Fruit fly (Drosophila melanogaster) whole organism, embryonic: ENCODE results near the gene shd.

ENCODE experiments used
- CG11085 ChIP-seq: fragments of 200-800 bp; sonication (Bioruptor generic); IDR thresholded peaks from 2 replicates; pipeline ENCODE4 v1.3.6; 2022; ENCODE audit warnings: missing biosample characterization, missing genetic modification characterization
- CG11093 ChIP-seq: fragments of 200-800 bp; sonication (Bioruptor generic); IDR thresholded peaks from 3 replicates; pipeline ENCODE4 v1.3.6; 2022; ENCODE audit warnings: missing biosample characterization, missing genetic modification characterization
- CG11398 ChIP-seq: fragments of 200-800 bp; sonication (Bioruptor generic); optimal IDR thresholded peaks from 2 replicates; lab custom pipeline; 2016; ENCODE audit warnings: missing biosample characterization, missing genetic modification characterization
- CG12659 ChIP-seq: fragments of 200-800 bp; sonication (Bioruptor generic); optimal IDR thresholded peaks from 3 replicates; lab custom pipeline; 2017; ENCODE audit warnings: mild to moderate bottlenecking, missing biosample characterization, missing genetic modification reagents, missing genetic modification characterization
- CG14710 ChIP-seq: fragments of 200-800 bp; sonication (Bioruptor generic); optimal IDR thresholded peaks from 3 replicates; lab custom pipeline; 2019; ENCODE audit warnings: missing biosample characterization, mild to moderate bottlenecking, missing genetic modification characterization, moderate library complexity
- CG14860 ChIP-seq: fragments of 200-800 bp; sonication (Bioruptor generic); IDR thresholded peaks from 3 replicates; pipeline ENCODE4 v1.3.6; 2022; ENCODE audit warnings: missing biosample characterization, missing genetic modification characterization; ENCODE audit not compliant: partially characterized antibody
- CG15269 ChIP-seq: fragments of 200-800 bp; sonication (Bioruptor generic); optimal IDR thresholded peaks from 2 replicates; lab custom pipeline; 2018; ENCODE audit warnings: missing biosample characterization, mild to moderate bottlenecking, missing genetic modification characterization, moderate library complexity
- CG15479 ChIP-seq: fragments of 200-800 bp; sonication (Bioruptor generic); optimal IDR thresholded peaks from 3 replicates; lab custom pipeline; 2019; ENCODE audit warnings: missing biosample characterization, mild to moderate bottlenecking, missing genetic modification characterization, moderate library complexity
- CG17359 ChIP-seq: fragments of 200-800 bp; sonication (Bioruptor generic); optimal IDR thresholded peaks from 3 replicates; lab custom pipeline; 2018; ENCODE audit warnings: missing biosample characterization, mild to moderate bottlenecking, missing genetic modification characterization, moderate library complexity
- CG17829 ChIP-seq: fragments of 200-800 bp; optimal IDR thresholded peaks from 2 replicates; lab custom pipeline; 2019; ENCODE audit warnings: missing biosample characterization, mild to moderate bottlenecking, missing genetic modification characterization, moderate library complexity
- CG18599 ChIP-seq: fragments of 200-800 bp; sonication (Bioruptor generic); optimal IDR thresholded peaks from 3 replicates; lab custom pipeline; 2017; ENCODE audit warnings: missing biosample characterization, missing genetic modification characterization, mild to moderate bottlenecking, moderate library complexity, missing genetic modification reagents
- CG18619 ChIP-seq: fragments of 200-800 bp; sonication (Bioruptor generic); optimal IDR thresholded peaks from 3 replicates; lab custom pipeline; 2017; ENCODE audit warnings: missing biosample characterization, mild to moderate bottlenecking, missing genetic modification characterization
- CG2199 ChIP-seq: fragments of 200-800 bp; sonication (Bioruptor generic); IDR thresholded peaks from 3 replicates; pipeline ENCODE4 v1.3.6; 2022; ENCODE audit warnings: missing biosample characterization, missing genetic modification characterization
- CG33213 ChIP-seq: fragments of 200-800 bp; sonication (Bioruptor generic); optimal IDR thresholded peaks from 3 replicates; lab custom pipeline; 2016; ENCODE audit warnings: missing biosample characterization, missing genetic modification characterization
- CG3847 ChIP-seq: fragments of 200-800 bp; sonication (Bioruptor generic); IDR thresholded peaks from 2 replicates; pipeline ENCODE4 v1.3.6; 2022; ENCODE audit warnings: missing biosample characterization, missing genetic modification characterization
- CG6175 ChIP-seq: fragments of 200-800 bp; sonication (Bioruptor generic); IDR thresholded peaks from 3 replicates; pipeline ENCODE4 v1.3.6; 2022; ENCODE audit warnings: missing biosample characterization, missing genetic modification characterization
- CG6791 ChIP-seq: fragments of 200-800 bp; sonication (Bioruptor generic); IDR thresholded peaks from 3 replicates; pipeline ENCODE4 v1.3.6; 2022; ENCODE audit warnings: missing biosample characterization, missing genetic modification characterization; ENCODE audit not compliant: partially characterized antibody
- CG7839 ChIP-seq: fragments of 200-800 bp; sonication (Bioruptor generic); optimal IDR thresholded peaks from 3 replicates; lab custom pipeline; 2018; ENCODE audit warnings: missing biosample characterization, mild to moderate bottlenecking, missing genetic modification characterization, moderate library complexity
- CG9727 ChIP-seq: fragments of 200-800 bp; sonication (Bioruptor generic); optimal IDR thresholded peaks from 3 replicates; lab custom pipeline; 2017; ENCODE audit warnings: missing biosample characterization, mild to moderate bottlenecking, missing genetic modification characterization
- CG9876 ChIP-seq: fragments of 200-800 bp; sonication (Bioruptor generic); optimal IDR thresholded peaks from 2 replicates; lab custom pipeline; 2016; ENCODE audit warnings: missing biosample characterization, missing genetic modification characterization
- Dip2 ChIP-seq: fragments of 200-800 bp; sonication (Bioruptor generic); IDR thresholded peaks from 2 replicates; pipeline ENCODE4 v1.3.6; 2022; ENCODE audit warnings: missing biosample characterization, missing genetic modification characterization
- E2f2 ChIP-seq: fragments of 200-800 bp; sonication (Bioruptor generic); IDR thresholded peaks from 2 replicates; pipeline ENCODE4 v1.3.6; 2022; ENCODE audit warnings: missing biosample characterization, missing genetic modification characterization
- Fer1 ChIP-seq: fragments of 200-800 bp; sonication (Bioruptor generic); optimal IDR thresholded peaks from 2 replicates; lab custom pipeline; 2017; ENCODE audit warnings: missing biosample characterization, mild to moderate bottlenecking, missing genetic modification characterization
- H2.0 ChIP-seq: fragments of 200-800 bp; sonication (Bioruptor generic); IDR thresholded peaks from 2 replicates; pipeline ENCODE4 v1.3.6; 2022; ENCODE audit warnings: missing biosample characterization, missing genetic modification characterization
- HHEX ChIP-seq: fragments of 200-800 bp; sonication (Bioruptor generic); optimal IDR thresholded peaks from 3 replicates; lab custom pipeline; 2017; ENCODE audit warnings: missing biosample characterization, mild to moderate bottlenecking, missing genetic modification characterization, missing genetic modification reagents
- Hr78 ChIP-seq, 2 experiments: fragments of 200-800 bp in 1 of 2; fragments of >200 bp in 1 of 2; sonication (Bioruptor generic) in 1 of 2; optimal IDR thresholded peaks; 2 replicates each; lab custom pipeline; 2017 to 2019; ENCODE audit warnings: missing biosample characterization in 2 of 2, missing genetic modification characterization in 2 of 2, mild to moderate bottlenecking in 1 of 2, moderate library complexity in 1 of 2
- Lpt ChIP-seq: fragments of >200 bp; optimal IDR thresholded peaks from 2 replicates; lab custom pipeline; 2018; ENCODE audit warnings: missing biosample characterization, missing genetic modification characterization
- NFAT ChIP-seq: fragments of 200-800 bp; sonication (Bioruptor generic); IDR thresholded peaks from 2 replicates; pipeline ENCODE4 v1.3.6; 2022; ENCODE audit warnings: missing biosample characterization, missing genetic modification characterization
- Nf-YC ChIP-seq: fragments of 200-800 bp; optimal IDR thresholded peaks from 3 replicates; lab custom pipeline; 2019; ENCODE audit warnings: missing biosample characterization, mild to moderate bottlenecking, missing genetic modification characterization, moderate library complexity
- Pdp1 ChIP-seq, 2 experiments: fragments of 200-800 bp; sonication (Bioruptor generic); optimal IDR thresholded peaks; 3 replicates each; lab custom pipeline; 2016; ENCODE audit warnings: missing biosample characterization in 2 of 2, missing genetic modification characterization in 2 of 2, mild to moderate bottlenecking in 1 of 2, moderate library complexity in 1 of 2
- Ptx1 ChIP-seq: fragments of 200-800 bp; sonication (Bioruptor generic); IDR thresholded peaks from 2 replicates; pipeline ENCODE4 v1.3.6; 2022; ENCODE audit warnings: missing biosample characterization, missing genetic modification characterization
- Rx ChIP-seq: fragments of 200-800 bp; sonication (Bioruptor generic); IDR thresholded peaks from 2 replicates; pipeline ENCODE4 v1.3.6; 2022; ENCODE audit warnings: missing biosample characterization, missing genetic modification characterization
- Sox102F ChIP-seq: fragments of 200-800 bp; sonication (Bioruptor generic); optimal IDR thresholded peaks from 2 replicates; lab custom pipeline; 2018; ENCODE audit warnings: missing biosample characterization, mild to moderate bottlenecking, missing genetic modification characterization, moderate library complexity
- Sry-δ ChIP-seq: fragments of 200-800 bp; sonication (Bioruptor generic); optimal IDR thresholded peaks from 2 replicates; lab custom pipeline; 2016; ENCODE audit warnings: missing biosample characterization, missing genetic modification characterization
- Xbp1 ChIP-seq: fragments of 200-800 bp; sonication (Bioruptor generic); optimal IDR thresholded peaks from 3 replicates; lab custom pipeline; 2016; ENCODE audit warnings: missing biosample characterization, mild to moderate bottlenecking, missing genetic modification characterization
- ara ChIP-seq: fragments of 200-800 bp; sonication (Bioruptor generic); IDR thresholded peaks from 2 replicates; pipeline ENCODE4 v1.3.6; 2022; ENCODE audit warnings: missing biosample characterization, missing genetic modification characterization
- bowl ChIP-seq: fragments of 200-800 bp; sonication (Bioruptor generic); IDR thresholded peaks from 2 replicates; pipeline ENCODE4 v1.3.6; 2022; ENCODE audit warnings: missing biosample characterization, missing genetic modification characterization
- chm ChIP-seq: fragments of 200-800 bp; sonication (Bioruptor generic); IDR thresholded peaks from 2 replicates; pipeline ENCODE4 v1.3.6; 2022; ENCODE audit warnings: missing biosample characterization, missing genetic modification characterization
- crc ChIP-seq: fragments of 200-800 bp; sonication (Bioruptor generic); optimal IDR thresholded peaks from 2 replicates; lab custom pipeline; 2016; ENCODE audit warnings: missing biosample characterization, missing genetic modification characterization
- dm ChIP-seq: fragments of 200-800 bp; sonication (Bioruptor generic); optimal IDR thresholded peaks from 3 replicates; lab custom pipeline; 2016; ENCODE audit warnings: missing biosample characterization, missing genetic modification characterization
- en ChIP-seq: fragments of 200-800 bp; sonication (Bioruptor generic); optimal IDR thresholded peaks from 2 replicates; lab custom pipeline; 2016; ENCODE audit warnings: missing biosample characterization, missing genetic modification characterization
- fd64A ChIP-seq: fragments of 200-800 bp; sonication (Bioruptor generic); optimal IDR thresholded peaks from 3 replicates; lab custom pipeline; 2018; ENCODE audit warnings: missing biosample characterization, mild to moderate bottlenecking, missing genetic modification characterization
- fd96Cb ChIP-seq: fragments of 200-800 bp; sonication (Bioruptor generic); optimal IDR thresholded peaks from 2 replicates; lab custom pipeline; 2018; ENCODE audit warnings: missing biosample characterization, mild to moderate bottlenecking, missing genetic modification characterization, moderate library complexity
- gcm ChIP-seq: fragments of 200-800 bp; sonication (Bioruptor generic); optimal IDR thresholded peaks from 2 replicates; lab custom pipeline; 2019; ENCODE audit warnings: missing biosample characterization, mild to moderate bottlenecking, missing genetic modification characterization, moderate library complexity
- nerfin-1 ChIP-seq: fragments of 200-800 bp; sonication (Bioruptor generic); optimal IDR thresholded peaks from 3 replicates; lab custom pipeline; 2019; ENCODE audit warnings: missing biosample characterization, mild to moderate bottlenecking, missing genetic modification characterization, moderate library complexity
- nerfin-2 ChIP-seq: fragments of 200-800 bp; sonication (Bioruptor generic); IDR thresholded peaks from 2 replicates; pipeline ENCODE4 v1.3.6; 2022; ENCODE audit warnings: missing biosample characterization, missing genetic modification characterization; ENCODE audit not compliant: partially characterized antibody
- sug ChIP-seq: fragments of 200-800 bp; optimal IDR thresholded peaks from 2 replicates; lab custom pipeline; 2019; ENCODE audit warnings: missing biosample characterization, mild to moderate bottlenecking, missing genetic modification characterization, moderate library complexity
- unc-4 ChIP-seq: fragments of 200-800 bp; sonication (Bioruptor generic); IDR thresholded peaks from 2 replicates; pipeline ENCODE4 v1.3.6; 2022; ENCODE audit warnings: missing biosample characterization, missing genetic modification characterization; ENCODE audit not compliant: partially characterized antibody

shd gene

dm6 chr3L:14612945-14613791 lies 1.1 kb upstream of the shd start (continued):
- TF ChIP-seq Sox102F = no peak
- TF ChIP-seq CG17829 (tag; lab: Kevin White, UChicago) = peak; percentile 60
- TF ChIP-seq CG18619 = peak; percentile 39
- TF ChIP-seq Dip2 (GFP tag; lab: Robert Waterston, UW) = no peak
- peak; percentile 31; the same call in 1 of the 2 replicates for TF ChIP-seq chm (GFP tag; lab: Robert Waterston, UW)
- no peak for TF ChIP-seq Sry-δ (GFP tag; lab: Kevin White, UChicago)
- peak; percentile 21 for TF ChIP-seq gcm (GFP tag; lab: Kevin White, UChicago)
- TF ChIP-seq CG11085 (GFP tag; lab: Robert Waterston, UW) = no peak
- peak; percentile 26 for TF ChIP-seq CG15269 (tag; lab: Kevin White, UChicago)
- TF ChIP-seq E2f2 (GFP tag; lab: Robert Waterston, UW) = no peak
- TF ChIP-seq CG12659 = peak; percentile 24
- TF ChIP-seq NFAT (GFP tag; lab: Robert Waterston, UW) = no peak
- no peak for TF ChIP-seq dm (GFP tag; lab: Kevin White, UChicago)
- TF ChIP-seq CG6791 (GFP tag; lab: Robert Waterston, UW) = no peak; the same call in 2 of the 3 replicates
- TF ChIP-seq CG33213 = no peak
- no peak for TF ChIP-seq CG11398
- TF ChIP-seq Xbp1 (GFP tag; lab: Kevin White, UChicago) = peak; percentile 32
- TF ChIP-seq Ptx1 (GFP tag; lab: Robert Waterston, UW) = 0 out of 2 replicates have a peak, but pooled peaks have one; percentile 33
- peak; percentile 52 for TF ChIP-seq fd96Cb (tag; lab: Kevin White, UChicago)
- TF ChIP-seq CG15479 (GFP tag; lab: Kevin White, UChicago) = no peak
- no peak for TF ChIP-seq unc-4
- no peak for TF ChIP-seq nerfin-2 (GFP tag; lab: Robert Waterston, UW)
- no peak for TF ChIP-seq CG14860 (GFP tag; lab: Robert Waterston, UW)
- TF ChIP-seq sug = peak; percentile 65
- peak; percentile 24; the same call in 1 of the 2 replicates for TF ChIP-seq CG3847 (GFP tag; lab: Robert Waterston, UW)
- TF ChIP-seq CG6175 (GFP tag; lab: Robert Waterston, UW) = peak; percentile 43; the same call in 1 of the 3 replicates
- peak; percentile 54 for TF ChIP-seq CG7839
- TF ChIP-seq Rx (GFP tag; lab: Robert Waterston, UW) = no peak
- no peak for TF ChIP-seq nerfin-1 (tag; lab: Kevin White, UChicago)
- TF ChIP-seq CG2199 (GFP tag; lab: Robert Waterston, UW) = 0 out of 3 replicates have a peak, but pooled peaks have one; percentile 39
- no peak for TF ChIP-seq fd64A (GFP tag; lab: Kevin White, UChicago)
- TF ChIP-seq en (GFP tag; lab: Kevin White, UChicago) = no peak
- TF ChIP-seq bowl (GFP tag; lab: Robert Waterston, UW) = no peak
- peak; percentile 72 for TF ChIP-seq CG14710 (tag; lab: Kevin White, UChicago)
- no peak; the same call in 1 of the 2 replicates for TF ChIP-seq H2.0
- TF ChIP-seq Nf-YC (tag; lab: Kevin White, UChicago) = no peak
- no peak for TF ChIP-seq crc
- TF ChIP-seq CG17359 (tag; lab: Kevin White, UChicago) = no peak
- no peak for TF ChIP-seq CG9876
- TF ChIP-seq CG18599 (GFP tag; lab: Kevin White, UChicago) = peak; percentile 36
- TF ChIP-seq Fer1 (GFP tag; lab: Kevin White, UChicago) = no peak
- TF ChIP-seq CG9727 (GFP tag; lab: Kevin White, UChicago) = peak; percentile 65
- peak; percentile 14 for TF ChIP-seq HHEX (GFP tag; lab: Kevin White, UChicago)
- TF ChIP-seq CG11093 (GFP tag; lab: Robert Waterston, UW) = no peak
- TF ChIP-seq Hr78 (GFP tag; optimal IDR thresholded peaks at IDR 0.05; lab: Kevin White, UChicago) = no peak
- peak; percentile 34 to 96 for TF ChIP-seq Pdp1 (GFP tag; optimal IDR thresholded peaks at IDR 0.05; lab: Kevin White, UChicago)
- no peak for TF ChIP-seq Lpt (GFP tag; lab: Kevin White, UChicago)
- TF ChIP-seq ara (GFP tag; lab: Robert Waterston, UW) = peak; percentile 53; the same call in 1 of the 2 replicates
